Fruit fly (Drosophila melanogaster): ENCODE measurements around the gene Nepl15.
A peak's percentile ranks its signal among the peaks of the same experiment; 100 is the strongest.

Gene Nepl15

dm6 chr3R:22750534-22750947 lies 15.4 kb downstream of the Nepl15 start, which contains the start of the genes rumi, CG7029 and Usp12-46 (continued):
- TF ChIP-seq CG3847 (GFP tag; IDR thresholded peaks at IDR 0.05) (peak; percentile 92), Bteb2 (GFP tag; optimal IDR thresholded peaks at IDR 0.05) (peak; percentile 90), CG11723 (GFP tag; optimal IDR thresholded peaks at IDR 0.05) (peak; percentile 59), jigr1 (GFP tag; IDR thresholded peaks at IDR 0.05) (peak; percentile 32; the same call in 1 of the 3 replicates), lbe (GFP tag; optimal IDR thresholded peaks at IDR 0.05) (peak; percentile 79), oc (tag; optimal IDR thresholded peaks at IDR 0.05) (peak; percentile 77), Hey (tag; optimal IDR thresholded peaks at IDR 0.05) (no peak), CG1602 (GFP tag; optimal IDR thresholded peaks at IDR 0.05) (peak; percentile 90), CG2678 (tag; optimal IDR thresholded peaks at IDR 0.05) (no peak), pb (GFP tag; optimal IDR thresholded peaks at IDR 0.05) (peak; percentile 80), klu (GFP tag; IDR thresholded peaks at IDR 0.05) (peak; percentile 63), Dad (GFP tag; optimal IDR thresholded peaks at IDR 0.05) (peak; percentile 82), H15 (GFP tag; IDR thresholded peaks at IDR 0.05) (peak; percentile 77), C15 (GFP tag; IDR thresholded peaks at IDR 0.05) (0 out of 3 replicates have a peak, but pooled peaks have one; percentile 53), ab (GFP tag; optimal IDR thresholded peaks at IDR 0.05) (peak; percentile 69), CG1233 (GFP tag; optimal IDR thresholded peaks at IDR 0.05) (peak; percentile 82), CG7963 (GFP tag; IDR thresholded peaks at IDR 0.05; ENCODE audit: partially characterized antibody) (0 out of 3 replicates have a peak, but pooled peaks have one; percentile 62), seq (GFP tag; IDR thresholded peaks at IDR 0.05) (0 out of 2 replicates have a peak, but pooled peaks have one; percentile 55), ranshi (GFP tag; IDR thresholded peaks at IDR 0.05) (peak; percentile 99), CG7786 (GFP tag; optimal IDR thresholded peaks at IDR 0.05) (peak; percentile 92), CG1529 (GFP tag; optimal IDR thresholded peaks at IDR 0.05) (peak; percentile 58), CG9876 (GFP tag; optimal IDR thresholded peaks at IDR 0.05) (peak; percentile 84), BEAF-32 (GFP tag; optimal IDR thresholded peaks at IDR 0.05) (peak; percentile 87), dan (GFP tag; IDR thresholded peaks at IDR 0.05) (no peak), pfk (GFP tag; optimal IDR thresholded peaks at IDR 0.05) (peak; percentile 38), BtbVII (GFP tag; optimal IDR thresholded peaks at IDR 0.05) (no peak), caup (GFP tag; optimal IDR thresholded peaks at IDR 0.05; ENCODE audit: severe bottlenecking) (peak; percentile 73), CG8089 (GFP tag; optimal IDR thresholded peaks at IDR 0.05) (peak; percentile 87), ems (GFP tag; optimal IDR thresholded peaks at IDR 0.05) (peak; percentile 85), CG4707 (GFP tag; optimal IDR thresholded peaks at IDR 0.05) (peak; percentile 67), CG2199 (GFP tag; IDR thresholded peaks at IDR 0.05) (0 out of 3 replicates have a peak, but pooled peaks have one; percentile 33), CG17802 (tag; optimal IDR thresholded peaks at IDR 0.05) (peak; percentile 61), Deaf1 (tag; optimal IDR thresholded peaks at IDR 0.05) (no peak), pnt (GFP tag; optimal IDR thresholded peaks at IDR 0.05) (peak; percentile 80), Lpt (GFP tag; optimal IDR thresholded peaks at IDR 0.05) (no peak), emc (GFP tag; optimal IDR thresholded peaks at IDR 0.05) (peak; percentile 76), Kr (GFP tag; optimal IDR thresholded peaks at IDR 0.05) (no peak), NC2β (GFP tag; optimal IDR thresholded peaks at IDR 0.05) (peak; percentile 91), dmrt11E (tag; optimal IDR thresholded peaks at IDR 0.05) (peak; percentile 87), Meics (GFP tag; optimal IDR thresholded peaks at IDR 0.05) (peak; percentile 75), Blimp-1 (GFP tag; optimal IDR thresholded peaks at IDR 0.05) (peak; percentile 78), z (GFP tag; IDR thresholded peaks at IDR 0.05) (no peak), CG15073 (GFP tag; optimal IDR thresholded peaks at IDR 0.05) (peak; percentile 43), CG16779 (GFP tag; IDR thresholded peaks at IDR 0.05) (peak; percentile 76; the same call in 1 of the 2 replicates), ash1 (GFP tag; optimal IDR thresholded peaks at IDR 0.05) (no peak), CG13287 (GFP tag; IDR thresholded peaks at IDR 0.05; ENCODE audit: partially characterized antibody) (peak; percentile 87), CG11093 (GFP tag; IDR thresholded peaks at IDR 0.05) (peak; percentile 28; the same call in 1 of the 3 replicates), her (GFP tag; optimal IDR thresholded peaks at IDR 0.05) (peak; percentile 79), Scr (GFP tag; IDR thresholded peaks at IDR 0.05; ENCODE audit: partially characterized antibody) (peak; percentile 81), Sin3A (optimal IDR thresholded peaks at IDR 0.05) (peak; percentile 87), az2 (GFP tag; optimal IDR thresholded peaks at IDR 0.05) (peak; percentile 89)
